Fruit fly (Drosophila melanogaster) whole organism, embryonic: ENCODE measurements around the gene CG9117.
A peak's percentile ranks its signal among the peaks of the same experiment; 100 is the strongest.

Experiments used
- Adf1 ChIP-seq: fragments of 200-800 bp; sonication (Bioruptor generic); IDR thresholded peaks from 2 replicates; pipeline ENCODE4 v1.3.6; 2022; ENCODE audit warnings: missing biosample characterization, missing genetic modification characterization
- Aef1 ChIP-seq: fragments of 200-800 bp; sonication (Bioruptor generic); IDR thresholded peaks from 3 replicates; pipeline ENCODE4 v1.3.6; 2022; ENCODE audit warnings: missing biosample characterization, missing genetic modification characterization
- Antp ChIP-seq: fragments of 200-800 bp; sonication (Bioruptor generic); optimal IDR thresholded peaks from 3 replicates; lab custom pipeline; 2016; ENCODE audit warnings: missing biosample characterization, missing genetic modification characterization
- Bgb ChIP-seq: fragments of 200-800 bp; sonication (Bioruptor generic); IDR thresholded peaks from 2 replicates; pipeline ENCODE4 v1.3.6; 2022; ENCODE audit warnings: missing biosample characterization, missing genetic modification characterization; ENCODE audit not compliant: partially characterized antibody
- CG10565 ChIP-seq: fragments of 200-800 bp; sonication (Bioruptor generic); optimal IDR thresholded peaks from 3 replicates; lab custom pipeline; 2016; ENCODE audit warnings: missing biosample characterization, mild to moderate bottlenecking, missing genetic modification characterization
- CG11247 ChIP-seq: fragments of 200-800 bp; sonication (Bioruptor generic); IDR thresholded peaks from 2 replicates; pipeline ENCODE4 v1.3.6; 2022; ENCODE audit warnings: missing biosample characterization, missing genetic modification characterization
- CG12391 ChIP-seq: fragments of 200-800 bp; sonication (Bioruptor generic); optimal IDR thresholded peaks from 3 replicates; lab custom pipeline; 2018; ENCODE audit warnings: missing biosample characterization, mild to moderate bottlenecking, missing genetic modification characterization, moderate library complexity
- CG12769 ChIP-seq: fragments of 200-800 bp; sonication (Bioruptor generic); optimal IDR thresholded peaks from 2 replicates; lab custom pipeline; 2019; ENCODE audit warnings: missing biosample characterization, mild to moderate bottlenecking, missing genetic modification characterization, moderate library complexity
- CG15479 ChIP-seq: fragments of 200-800 bp; sonication (Bioruptor generic); optimal IDR thresholded peaks from 3 replicates; lab custom pipeline; 2019; ENCODE audit warnings: missing biosample characterization, mild to moderate bottlenecking, missing genetic modification characterization, moderate library complexity
- CG17612 ChIP-seq: fragments of 200-800 bp; sonication (Bioruptor generic); IDR thresholded peaks from 2 replicates; pipeline ENCODE4 v1.3.6; 2022; ENCODE audit warnings: missing biosample characterization, missing genetic modification characterization
- CG18476 ChIP-seq: fragments of 200-800 bp; sonication (Bioruptor generic); optimal IDR thresholded peaks from 2 replicates; lab custom pipeline; 2016; ENCODE audit warnings: missing biosample characterization, mild to moderate bottlenecking, missing genetic modification characterization
- CG2116 ChIP-seq: fragments of 200-800 bp; sonication (Bioruptor generic); optimal IDR thresholded peaks from 3 replicates; lab custom pipeline; 2018; ENCODE audit warnings: missing biosample characterization, mild to moderate bottlenecking, missing genetic modification characterization
- CG2129 ChIP-seq: fragments of 200-800 bp; sonication (Bioruptor generic); IDR thresholded peaks from 2 replicates; pipeline ENCODE4 v1.3.6; 2022; ENCODE audit warnings: missing biosample characterization, missing genetic modification characterization; ENCODE audit not compliant: partially characterized antibody
- CG2875 ChIP-seq: fragments of 200-800 bp; sonication (Bioruptor generic); optimal IDR thresholded peaks from 2 replicates; lab custom pipeline; 2017; ENCODE audit warnings: missing biosample characterization, mild to moderate bottlenecking, missing genetic modification characterization, missing genetic modification reagents
- CG3163 ChIP-seq: fragments of 200-800 bp; sonication (Bioruptor generic); optimal IDR thresholded peaks from 3 replicates; lab custom pipeline; 2016; ENCODE audit warnings: missing biosample characterization, missing genetic modification characterization
- CG3281 ChIP-seq: fragments of 200-800 bp; sonication (Bioruptor generic); optimal IDR thresholded peaks from 3 replicates; lab custom pipeline; 2017; ENCODE audit warnings: missing biosample characterization, mild to moderate bottlenecking, missing genetic modification characterization
- CG33213 ChIP-seq: fragments of 200-800 bp; sonication (Bioruptor generic); optimal IDR thresholded peaks from 3 replicates; lab custom pipeline; 2016; ENCODE audit warnings: missing biosample characterization, missing genetic modification characterization
- CG3995 ChIP-seq: fragments of 200-800 bp; sonication (Bioruptor generic); optimal IDR thresholded peaks from 3 replicates; lab custom pipeline; 2016; ENCODE audit warnings: missing biosample characterization, missing genetic modification characterization
- CG42726 ChIP-seq: fragments of 200-800 bp; sonication (Bioruptor generic); IDR thresholded peaks from 2 replicates; pipeline ENCODE4 v1.3.6; 2022; ENCODE audit warnings: missing biosample characterization, missing genetic modification characterization; ENCODE audit not compliant: partially characterized antibody
- CG6813 ChIP-seq: fragments of 200-800 bp; sonication (Bioruptor generic); optimal IDR thresholded peaks from 2 replicates; lab custom pipeline; 2017; ENCODE audit warnings: missing biosample characterization, missing genetic modification characterization, mild to moderate bottlenecking, moderate library complexity, missing genetic modification reagents
- CG7839 ChIP-seq: fragments of 200-800 bp; sonication (Bioruptor generic); optimal IDR thresholded peaks from 3 replicates; lab custom pipeline; 2018; ENCODE audit warnings: missing biosample characterization, mild to moderate bottlenecking, missing genetic modification characterization, moderate library complexity
- CG8089 ChIP-seq: fragments of 200-800 bp; sonication (Bioruptor generic); optimal IDR thresholded peaks from 3 replicates; lab custom pipeline; 2016; ENCODE audit warnings: missing biosample characterization, missing genetic modification characterization
- CG8290 ChIP-seq, 3 experiments: fragments of 200-800 bp; sonication (Bioruptor generic); optimal IDR thresholded peaks; 2 replicates each; lab custom pipeline; 2016 to 2019; ENCODE audit warnings: missing biosample characterization in 3 of 3, missing genetic modification characterization in 3 of 3, mild to moderate bottlenecking in 2 of 3, moderate library complexity in 1 of 3
- CG8765 ChIP-seq: fragments of 200-800 bp; sonication (Bioruptor generic); IDR thresholded peaks from 2 replicates; pipeline ENCODE4 v1.3.6; 2022; ENCODE audit warnings: missing biosample characterization, missing genetic modification characterization
- CG9932 ChIP-seq: fragments of 200-800 bp; sonication (Bioruptor generic); IDR thresholded peaks from 2 replicates; pipeline ENCODE4 v1.3.6; 2022; ENCODE audit warnings: missing biosample characterization, missing genetic modification characterization
- Deaf1 ChIP-seq: fragments of 200-800 bp; optimal IDR thresholded peaks from 3 replicates; lab custom pipeline; 2019; ENCODE audit warnings: missing biosample characterization, mild to moderate bottlenecking, missing genetic modification characterization, moderate library complexity
- Elba2 ChIP-seq: fragments of 200-800 bp; sonication (Bioruptor generic); optimal IDR thresholded peaks from 3 replicates; lab custom pipeline; 2016; ENCODE audit warnings: missing biosample characterization, missing genetic modification characterization
- Fer1 ChIP-seq: fragments of 200-800 bp; sonication (Bioruptor generic); optimal IDR thresholded peaks from 2 replicates; lab custom pipeline; 2017; ENCODE audit warnings: missing biosample characterization, mild to moderate bottlenecking, missing genetic modification characterization
- Gsc ChIP-seq: fragments of 200-800 bp; sonication (Bioruptor generic); IDR thresholded peaks from 2 replicates; pipeline ENCODE4 v1.3.6; 2022; ENCODE audit warnings: missing biosample characterization, missing genetic modification characterization
- Hr3 ChIP-seq: fragments of 200-800 bp; sonication (Bioruptor generic); optimal IDR thresholded peaks from 3 replicates; lab custom pipeline; 2016; ENCODE audit warnings: missing biosample characterization, missing genetic modification characterization
- Poxn ChIP-seq: fragments of 200-800 bp; sonication (Bioruptor generic); IDR thresholded peaks from 2 replicates; pipeline ENCODE4 v1.3.6; 2022; ENCODE audit warnings: missing biosample characterization, missing genetic modification characterization
- Ptx1 ChIP-seq: fragments of 200-800 bp; sonication (Bioruptor generic); IDR thresholded peaks from 2 replicates; pipeline ENCODE4 v1.3.6; 2022; ENCODE audit warnings: missing biosample characterization, missing genetic modification characterization
- Ravus ChIP-seq: fragments of 200-800 bp; sonication (Bioruptor generic); IDR thresholded peaks from 2 replicates; pipeline ENCODE4 v1.3.6; 2022; ENCODE audit warnings: missing biosample characterization, missing genetic modification characterization
- Sox100B ChIP-seq: fragments of 200-800 bp; sonication (Bioruptor generic); optimal IDR thresholded peaks from 3 replicates; lab custom pipeline; 2018; ENCODE audit warnings: missing biosample characterization, mild to moderate bottlenecking, missing genetic modification characterization
- Sry-δ ChIP-seq: fragments of 200-800 bp; sonication (Bioruptor generic); optimal IDR thresholded peaks from 2 replicates; lab custom pipeline; 2016; ENCODE audit warnings: missing biosample characterization, missing genetic modification characterization
- Tbp ChIP-seq: fragments of >200 bp; optimal IDR thresholded peaks from 2 replicates; lab custom pipeline; 2018; ENCODE audit warnings: missing biosample characterization, missing genetic modification characterization
- ap ChIP-seq: fragments of 200-800 bp; sonication (Bioruptor generic); IDR thresholded peaks from 2 replicates; pipeline ENCODE4 v1.3.6; 2022; ENCODE audit warnings: missing biosample characterization, missing genetic modification characterization
- ara ChIP-seq: fragments of 200-800 bp; sonication (Bioruptor generic); IDR thresholded peaks from 2 replicates; pipeline ENCODE4 v1.3.6; 2022; ENCODE audit warnings: missing biosample characterization, missing genetic modification characterization
- chm ChIP-seq: fragments of 200-800 bp; sonication (Bioruptor generic); IDR thresholded peaks from 2 replicates; pipeline ENCODE4 v1.3.6; 2022; ENCODE audit warnings: missing biosample characterization, missing genetic modification characterization
- emc ChIP-seq: fragments of 200-800 bp; sonication (Bioruptor generic); optimal IDR thresholded peaks from 2 replicates; lab custom pipeline; 2016; ENCODE audit warnings: missing biosample characterization, missing genetic modification characterization
- fd64A ChIP-seq: fragments of 200-800 bp; sonication (Bioruptor generic); optimal IDR thresholded peaks from 3 replicates; lab custom pipeline; 2018; ENCODE audit warnings: missing biosample characterization, mild to moderate bottlenecking, missing genetic modification characterization
- ken ChIP-seq: fragments of 200-800 bp; sonication (Bioruptor generic); IDR thresholded peaks from 3 replicates; pipeline ENCODE4 v1.3.6; 2022; ENCODE audit warnings: missing biosample characterization, missing genetic modification characterization
- lab ChIP-seq: fragments of 200-800 bp; sonication (Bioruptor generic); optimal IDR thresholded peaks from 3 replicates; lab custom pipeline; 2017; ENCODE audit warnings: missing biosample characterization, missing genetic modification characterization, mild to moderate bottlenecking, moderate library complexity, missing genetic modification reagents
- maf-S ChIP-seq: fragments of 200-800 bp; sonication (Bioruptor generic); optimal IDR thresholded peaks from 2 replicates; lab custom pipeline; 2016; ENCODE audit warnings: missing biosample characterization, missing genetic modification characterization
- mam ChIP-seq: fragments of 200-800 bp; sonication (Bioruptor generic); optimal IDR thresholded peaks from 3 replicates; lab custom pipeline; 2016; ENCODE audit warnings: missing biosample characterization, missing genetic modification characterization
- phol ChIP-seq: fragments of 200-800 bp; sonication (Bioruptor generic); optimal IDR thresholded peaks from 3 replicates; lab custom pipeline; 2018; ENCODE audit warnings: missing biosample characterization, mild to moderate bottlenecking, missing genetic modification characterization, moderate library complexity
- sqz ChIP-seq: fragments of 200-800 bp; sonication (Bioruptor generic); optimal IDR thresholded peaks from 3 replicates; lab custom pipeline; 2018; ENCODE audit warnings: missing biosample characterization, mild to moderate bottlenecking, missing genetic modification characterization
- tap ChIP-seq: fragments of 200-800 bp; optimal IDR thresholded peaks from 3 replicates; lab custom pipeline; 2019; ENCODE audit warnings: missing biosample characterization, mild to moderate bottlenecking, missing genetic modification characterization, moderate library complexity
- twi ChIP-seq: fragments of 200-800 bp; optimal IDR thresholded peaks from 2 replicates; lab custom pipeline; 2019; ENCODE audit warnings: missing biosample characterization, mild to moderate bottlenecking, missing genetic modification characterization, moderate library complexity
- usp ChIP-seq: fragments of >200 bp; optimal IDR thresholded peaks from 2 replicates; lab custom pipeline; 2017; ENCODE audit warnings: missing biosample characterization, missing genetic modification characterization

CG9117 gene

DNA sequence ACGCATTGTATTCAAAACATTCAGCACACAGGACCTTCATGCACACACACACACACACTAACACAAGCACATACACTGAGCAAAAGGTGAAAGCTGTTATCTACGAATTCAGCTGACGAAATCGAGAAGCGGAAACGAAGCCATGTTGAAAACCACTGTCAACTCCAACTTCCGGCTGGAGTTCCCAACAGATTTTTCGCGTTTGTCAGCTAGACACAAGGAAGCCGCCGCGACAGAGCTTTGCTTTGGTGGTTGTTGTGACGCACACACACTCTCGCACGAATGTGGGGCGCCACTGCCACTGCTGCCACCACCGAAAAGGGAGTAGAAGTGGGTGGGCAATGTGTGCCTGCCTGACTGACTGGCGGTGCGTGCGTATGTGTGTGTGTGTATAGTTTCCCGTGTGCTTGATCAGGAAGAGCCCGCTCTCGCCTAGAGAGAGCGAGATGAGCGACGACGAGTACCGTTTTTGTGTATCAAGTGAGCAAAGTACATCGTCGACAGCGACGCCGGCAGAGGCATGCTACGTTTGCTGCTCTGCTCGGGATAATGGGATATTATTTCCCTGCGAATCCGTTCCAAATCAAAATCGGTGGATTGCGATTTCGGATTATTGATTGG lies 40.0 kb downstream of the CG9117 start (continued):
- TF ChIP-seq CG8089 (GFP tag; lab: Kevin White, UChicago) (no peak), CG9932 (no peak), maf-S (GFP tag; lab: Kevin White, UChicago) (no peak), Elba2 (no peak), emc (GFP tag; lab: Kevin White, UChicago) (no peak), mam (GFP tag; lab: Kevin White, UChicago) (no peak), Aef1 (no peak), Bgb (GFP tag; lab: Robert Waterston, UW) (no peak), CG2116 (GFP tag; lab: Kevin White, UChicago) (peak; percentile 12), fd64A (GFP tag; lab: Kevin White, UChicago) (peak; percentile 78), CG2875 (GFP tag; lab: Kevin White, UChicago) (peak; percentile 49), CG15479 (peak; percentile 10), usp (GFP tag; lab: Kevin White, UChicago) (no peak), CG7839 (no peak), Adf1 (GFP tag; lab: Robert Waterston, UW) (peak; percentile 79), CG12769 (tag; lab: Kevin White, UChicago) (no peak), CG18476 (no peak), sqz (GFP tag; lab: Kevin White, UChicago) (peak; percentile 45), CG17612 (GFP tag; lab: Robert Waterston, UW) (no peak), ken (no peak), Antp (GFP tag; lab: Kevin White, UChicago) (no peak), Sox100B (peak; percentile 75), CG8290 (GFP tag; optimal IDR thresholded peaks at IDR 0.05; lab: Kevin White, UChicago) (peak; percentile 37), CG8290 (tag; optimal IDR thresholded peaks at IDR 0.05; lab: Kevin White, UChicago) (peak in 1 of 2 experiments; percentile 37), Sry-δ (GFP tag; lab: Kevin White, UChicago) (no peak), Gsc (GFP tag; lab: Robert Waterston, UW) (no peak), CG33213 (GFP tag; lab: Kevin White, UChicago) (no peak), Tbp (no peak), CG6813 (peak; percentile 78), Ptx1 (GFP tag; lab: Robert Waterston, UW) (no peak), tap (tag; lab: Kevin White, UChicago) (peak; percentile 20), CG11247 (no peak), CG2129 (GFP tag; lab: Robert Waterston, UW) (no peak), Poxn (GFP tag; lab: Robert Waterston, UW) (no peak), Hr3 (GFP tag; lab: Kevin White, UChicago) (no peak), CG3163 (GFP tag; lab: Kevin White, UChicago) (peak; percentile 21), Ravus (GFP tag; lab: Robert Waterston, UW) (no peak), twi (tag; lab: Kevin White, UChicago) (peak; percentile 19), ap (GFP tag; lab: Robert Waterston, UW) (no peak), CG12391 (tag; lab: Kevin White, UChicago) (peak; percentile 41), CG3995 (no peak), Deaf1 (tag; lab: Kevin White, UChicago) (peak; percentile 37), lab (GFP tag; lab: Kevin White, UChicago) (peak; percentile 88), CG8765 (peak; percentile 28; the same call in 1 of the 2 replicates), CG10565 (no peak), Fer1 (GFP tag; lab: Kevin White, UChicago) (peak; percentile 88), phol (peak; percentile 93), ara (GFP tag; lab: Robert Waterston, UW) (no peak), CG3281 (GFP tag; lab: Kevin White, UChicago) (peak; percentile 61), CG42726 (GFP tag; lab: Robert Waterston, UW) (no peak), chm (GFP tag; lab: Robert Waterston, UW) (peak; percentile 49; the same call in 1 of the 2 replicates)
